Worm (Caenorhabditis elegans) whole organism, L4/young adult: ENCODE results near the gene cab-1.

Source experiments
- W03F9.2 ChIP-seq: fragments of 150-350 bp; optimal IDR thresholded peaks from 2 replicates; lab custom pipeline; 2014; ENCODE audit warnings: missing biosample characterization, missing genetic modification characterization
- dao-5 ChIP-seq: sonication (generic microtip); optimal IDR thresholded peaks from 2 replicates; lab custom pipeline; 2016; ENCODE audit warnings: missing genotype, missing genetic modification characterization, moderate library complexity, missing compliant biosample characterization
- him-1 ChIP-seq: sonication (generic microtip); optimal IDR thresholded peaks from 2 replicates; lab custom pipeline; 2016; ENCODE audit warnings: missing genotype, missing genetic modification reagents, missing genetic modification characterization, missing compliant biosample characterization

- no peak for TF ChIP-seq W03F9.2
- TF ChIP-seq dao-5 (tag; lab: Kevin White, UChicago): no peak
- TF ChIP-seq him-1: no peak
Observed at ce11 chrX:12184393-12184792, 28.3 kb downstream of the cab-1 start.
